Worm (Caenorhabditis elegans): ENCODE measurements around the gene prp-40.

Gene prp-40

ce11 chrIII:9476564-9476963 lies 45.3 kb upstream of the prp-40 start:
- TF ChIP-seq D1046.2 (GFP tag; IDR thresholded peaks at IDR 0.05): no peak
- peak; percentile 40; the same call in 1 of the 2 replicates for TF ChIP-seq dmd-6 (GFP tag; IDR thresholded peaks at IDR 0.05)
- TF ChIP-seq zag-1 (tag; optimal IDR thresholded peaks at IDR 0.05): no peak
- TF ChIP-seq ama-1 (optimal IDR thresholded peaks at IDR 0.05): no peak
- TF ChIP-seq dve-1 (tag; optimal IDR thresholded peaks at IDR 0.05; ENCODE audit: insufficient read depth): peak; percentile 7

DNA sequence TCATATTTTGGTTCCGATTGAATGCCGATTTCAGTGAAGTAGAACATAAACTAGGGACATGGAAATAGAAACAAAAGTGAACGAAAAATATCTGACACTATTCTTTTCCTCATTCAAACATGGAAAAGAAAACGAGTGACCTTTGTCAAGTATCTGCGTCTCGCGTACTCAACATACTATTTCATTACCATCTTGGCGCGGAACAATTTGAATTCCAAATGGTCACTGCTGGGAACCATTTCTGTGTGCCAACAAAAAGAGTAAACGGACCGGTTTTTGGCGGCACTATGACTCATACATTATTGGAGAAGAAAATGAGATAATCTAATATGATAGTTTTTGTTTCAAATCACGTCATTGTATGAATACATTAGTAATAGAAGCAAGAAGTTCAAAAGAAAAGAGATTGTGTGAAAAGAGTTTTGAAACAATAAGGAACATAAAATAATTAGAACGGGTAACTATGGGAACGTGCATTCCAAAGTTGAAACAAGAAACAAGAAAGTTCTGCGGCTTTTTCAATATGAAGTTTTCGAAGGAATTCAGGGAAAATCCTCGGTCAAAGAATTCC lies 39.4 kb upstream of the prp-40 start:
- TF ChIP-seq aha-1 (tag) (peak; percentile 73), mdl-1 (tag; optimal IDR thresholded peaks at IDR 0.05) (no peak), fos-1 (tag; optimal IDR thresholded peaks at IDR 0.05) (no peak), lsy-2 (tag; optimal IDR thresholded peaks at IDR 0.05) (peak in 1 of 2 experiments; percentile 17), lim-7 (GFP tag; IDR thresholded peaks at IDR 0.05) (no peak)

DNA sequence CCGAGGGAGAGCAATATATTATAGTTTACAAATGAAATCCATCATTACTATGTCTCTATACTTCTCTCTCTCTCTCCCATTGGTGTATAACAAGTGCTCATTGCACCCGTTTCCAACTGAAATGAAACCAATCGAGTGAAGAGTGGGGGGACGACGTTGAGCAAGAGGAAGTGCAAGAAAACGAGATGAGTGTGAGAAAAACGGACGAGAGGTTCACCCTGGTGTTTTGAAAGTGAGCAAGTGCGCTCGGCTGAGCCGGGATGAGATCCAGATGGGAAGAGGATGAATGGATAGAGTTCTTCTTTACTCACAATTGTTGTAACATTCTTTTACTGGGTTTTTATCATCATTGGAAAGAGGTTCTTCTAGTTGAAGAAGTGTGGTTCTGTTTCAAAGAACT lies 38.2 kb upstream of the prp-40 start:
- TF ChIP-seq nhr-77 (tag; optimal IDR thresholded peaks at IDR 0.05) (no peak), unc-62 (GFP tag; optimal IDR thresholded peaks at IDR 0.05 in 1 of 2) (peak in 1 of 2 experiments; percentile 23), unc-62 (tag; optimal IDR thresholded peaks at IDR 0.05) (no peak), ceh-62 (tag; optimal IDR thresholded peaks at IDR 0.05) (no peak), nhr-111 (GFP tag; optimal IDR thresholded peaks at IDR 0.05) (no peak), mes-2 (tag; optimal IDR thresholded peaks at IDR 0.05; ENCODE audit: poor library complexity, severe bottlenecking) (peak; percentile 34), mep-1 (tag; optimal IDR thresholded peaks at IDR 0.05) (peak; percentile 4), rbr-2 (tag; optimal IDR thresholded peaks at IDR 0.05) (peak; percentile 18), nhr-48 (tag; optimal IDR thresholded peaks at IDR 0.05) (peak; percentile 3), ceh-44 (GFP tag; IDR thresholded peaks at IDR 0.05) (no peak), F44E2.7 (GFP tag; IDR thresholded peaks at IDR 0.05) (no peak), nhr-11 (tag; optimal IDR thresholded peaks at IDR 0.05) (peak; percentile 21)

ce11 chrIII:9485373-9485772 lies 36.5 kb upstream of the prp-40 start, which contains the start of gene bre-3:
bre-3 (minus strand) TSS chrIII:9485473.
- TF ChIP-seq aha-1 (tag): peak; percentile 69
- TF ChIP-seq jun-1 (tag; optimal IDR thresholded peaks at IDR 0.05): no peak

- TF ChIP-seq T26A8.4 (GFP tag; IDR thresholded peaks at IDR 0.05): no peak
- no peak for TF ChIP-seq ZK337.2 (GFP tag; IDR thresholded peaks at IDR 0.05)
- no peak for TF ChIP-seq saeg-2 (GFP tag; IDR thresholded peaks at IDR 0.05)
- TF ChIP-seq daf-16 (GFP tag; optimal IDR thresholded peaks at IDR 0.05): no peak
- peak; percentile 85 for TF ChIP-seq daf-16 (tag; optimal IDR thresholded peaks at IDR 0.05)
- peak; percentile 54 for TF ChIP-seq nhr-77 (tag; optimal IDR thresholded peaks at IDR 0.05)
- TF ChIP-seq dmd-6 (GFP tag; IDR thresholded peaks at IDR 0.05): peak; percentile 53
- TF ChIP-seq nhr-48 (tag; optimal IDR thresholded peaks at IDR 0.05): no peak
- TF ChIP-seq aha-1 (tag): no peak
- no peak for TF ChIP-seq fkh-10 (GFP tag; optimal IDR thresholded peaks at IDR 0.05)
- TF ChIP-seq ztf-7 (tag; optimal IDR thresholded peaks at IDR 0.05): no peak
- TF ChIP-seq hlh-11 (tag; optimal IDR thresholded peaks at IDR 0.05): peak; percentile 31
- no peak for TF ChIP-seq lir-3 (tag; optimal IDR thresholded peaks at IDR 0.05)
- peak; percentile 53 for TF ChIP-seq nhr-28 (tag; optimal IDR thresholded peaks at IDR 0.05)
- TF ChIP-seq pqm-1 (tag; optimal IDR thresholded peaks at IDR 0.05): peak; percentile 66
- TF ChIP-seq mxl-2 (GFP tag; conservative IDR thresholded peaks at IDR 0.05): no peak
- no peak for TF ChIP-seq ces-1 (GFP tag; optimal IDR thresholded peaks at IDR 0.05)
- TF ChIP-seq dve-1 (tag; optimal IDR thresholded peaks at IDR 0.05; ENCODE audit: insufficient read depth): peak; percentile 67
These were observed 34.4 kb upstream of the prp-40 start for ce11 chrIII:9487454-9487853.
